Worm (Caenorhabditis elegans): Measurements from ENCODE around the gene disl-2.
A peak's percentile ranks its signal among the peaks of the same experiment; 100 is the strongest.

disl-2 gene

ce11 chrIII:5407060-5407459, 35.9 kb upstream of the disl-2 start:
- TF ChIP-seq nhr-90 (tag; optimal IDR thresholded peaks at IDR 0.05) (no peak), chd-7 (tag; optimal IDR thresholded peaks at IDR 0.05) (no peak), rpc-1 (optimal IDR thresholded peaks at IDR 0.05) (no peak), rpc-1 (tag; optimal IDR thresholded peaks at IDR 0.05) (no peak), attf-3 (GFP tag; conservative IDR thresholded peaks at IDR 0.05) (no peak), ztf-18 (tag; optimal IDR thresholded peaks at IDR 0.05) (no peak), cebp-1 (GFP tag; IDR thresholded peaks at IDR 0.05) (no peak), cebp-1 (tag; optimal IDR thresholded peaks at IDR 0.05) (no peak), nfya-1 (tag; optimal IDR thresholded peaks at IDR 0.05; ENCODE audit: borderline replicate concordance, insufficient read depth) (no peak), nhr-120 (GFP tag; IDR thresholded peaks at IDR 0.05) (no peak), nhr-27 (tag; optimal IDR thresholded peaks at IDR 0.05) (no peak), ccch-3 (GFP tag; optimal IDR thresholded peaks at IDR 0.05) (no peak), C06A6.2 (GFP tag; conservative IDR thresholded peaks at IDR 0.05) (no peak), ceh-100 (GFP tag; IDR thresholded peaks at IDR 0.05) (no peak)

ce11 chrIII:5407588-5407987, 35.4 kb upstream of the disl-2 start, which contains the start of gene W03A5.1:
Gene W03A5.1, plus strand, starts transcription at chrIII:5407888.
- TF ChIP-seq C17E4.6 (GFP tag; IDR thresholded peaks at IDR 0.05) (no peak), rcor-1 (GFP tag; IDR thresholded peaks at IDR 0.05) (no peak), K12H6.12 (tag; optimal IDR thresholded peaks at IDR 0.05) (no peak), aptf-3 (GFP tag; IDR thresholded peaks at IDR 0.05) (no peak), T07F8.4 (tag; optimal IDR thresholded peaks at IDR 0.05) (no peak), akir-1 (GFP tag; optimal IDR thresholded peaks at IDR 0.05) (no peak), F57C9.4 (tag; optimal IDR thresholded peaks at IDR 0.05) (no peak), bed-1 (GFP tag; IDR thresholded peaks at IDR 0.05) (no peak), atf-7 (tag; optimal IDR thresholded peaks at IDR 0.05) (no peak), ztf-6 (GFP tag; IDR thresholded peaks at IDR 0.05) (no peak), madf-3 (GFP tag; IDR thresholded peaks at IDR 0.05) (no peak), ceh-79 (tag; optimal IDR thresholded peaks at IDR 0.05) (no peak), attf-5 (GFP tag; optimal IDR thresholded peaks at IDR 0.05) (no peak), ceh-27 (GFP tag; optimal IDR thresholded peaks at IDR 0.05) (no peak), F39B2.1 (GFP tag; IDR thresholded peaks at IDR 0.05) (no peak), dox-1 (GFP tag; IDR thresholded peaks at IDR 0.05) (no peak)

- TF ChIP-seq lsl-1 (GFP tag; optimal IDR thresholded peaks at IDR 0.05): no peak
- TF ChIP-seq nhr-80 (tag; optimal IDR thresholded peaks at IDR 0.05): no peak
- TF ChIP-seq lin-54 (GFP tag; optimal IDR thresholded peaks at IDR 0.05): no peak
- TF ChIP-seq F23B12.7 (tag; optimal IDR thresholded peaks at IDR 0.05; ENCODE audit: insufficient read depth): no peak
- TF ChIP-seq B0035.1 (tag; optimal IDR thresholded peaks at IDR 0.05): no peak
- TF ChIP-seq pha-4 (tag; optimal IDR thresholded peaks at IDR 0.05): no peak
- TF ChIP-seq B0019.2 (GFP tag; conservative IDR thresholded peaks at IDR 0.05): no peak
- TF ChIP-seq T07F8.4 (tag; optimal IDR thresholded peaks at IDR 0.05): no peak
- TF ChIP-seq mxl-1 (tag; optimal IDR thresholded peaks at IDR 0.05): no peak
- TF ChIP-seq rcor-1 (GFP tag; IDR thresholded peaks at IDR 0.05): no peak
- peak; percentile 86 for TF ChIP-seq zfh-2 (GFP tag; conservative IDR thresholded peaks at IDR 0.05)
- TF ChIP-seq sea-2 (GFP tag; IDR thresholded peaks at IDR 0.05): no peak
- no peak for TF ChIP-seq bed-2 (GFP tag; IDR thresholded peaks at IDR 0.05)
- no peak for TF ChIP-seq let-607 (tag; optimal IDR thresholded peaks at IDR 0.05)
- peak; percentile 64; the same call in 1 of the 2 replicates for TF ChIP-seq egrh-3 (GFP tag; IDR thresholded peaks at IDR 0.05)
- no peak for TF ChIP-seq tbx-9 (tag; optimal IDR thresholded peaks at IDR 0.05; ENCODE audit: borderline replicate concordance)
These were observed 29.3 kb upstream of the disl-2 start, which contains the start of gene grl-22 for ce11 chrIII:5413680-5414079. Gene grl-22, minus strand, starts transcription at chrIII:5414011.
